Fruit fly (Drosophila melanogaster) S2 (cell line): ENCODE measurements around the gene Adar.

Experiments used
- CG8478 ChIP-seq: fragments of >200 bp; optimal IDR thresholded peaks from 2 replicates; lab custom pipeline; 2018
- CTCF ChIP-seq, 2 experiments: fragments of >200 bp; optimal IDR thresholded peaks; 2 replicates each; lab custom pipeline; 2018

dm6 chrX:1772626-1773025 is 899 bp upstream of the Adar start:
- TF ChIP-seq CTCF (optimal IDR thresholded peaks at IDR 0.05; lab: Kevin White, UChicago) = peak; percentile 95 to 97
- TF ChIP-seq CG8478 (lab: Kevin White, UChicago) = no peak
